Fruit fly (Drosophila melanogaster): ENCODE data around the gene csw.

The csw gene

DNA sequence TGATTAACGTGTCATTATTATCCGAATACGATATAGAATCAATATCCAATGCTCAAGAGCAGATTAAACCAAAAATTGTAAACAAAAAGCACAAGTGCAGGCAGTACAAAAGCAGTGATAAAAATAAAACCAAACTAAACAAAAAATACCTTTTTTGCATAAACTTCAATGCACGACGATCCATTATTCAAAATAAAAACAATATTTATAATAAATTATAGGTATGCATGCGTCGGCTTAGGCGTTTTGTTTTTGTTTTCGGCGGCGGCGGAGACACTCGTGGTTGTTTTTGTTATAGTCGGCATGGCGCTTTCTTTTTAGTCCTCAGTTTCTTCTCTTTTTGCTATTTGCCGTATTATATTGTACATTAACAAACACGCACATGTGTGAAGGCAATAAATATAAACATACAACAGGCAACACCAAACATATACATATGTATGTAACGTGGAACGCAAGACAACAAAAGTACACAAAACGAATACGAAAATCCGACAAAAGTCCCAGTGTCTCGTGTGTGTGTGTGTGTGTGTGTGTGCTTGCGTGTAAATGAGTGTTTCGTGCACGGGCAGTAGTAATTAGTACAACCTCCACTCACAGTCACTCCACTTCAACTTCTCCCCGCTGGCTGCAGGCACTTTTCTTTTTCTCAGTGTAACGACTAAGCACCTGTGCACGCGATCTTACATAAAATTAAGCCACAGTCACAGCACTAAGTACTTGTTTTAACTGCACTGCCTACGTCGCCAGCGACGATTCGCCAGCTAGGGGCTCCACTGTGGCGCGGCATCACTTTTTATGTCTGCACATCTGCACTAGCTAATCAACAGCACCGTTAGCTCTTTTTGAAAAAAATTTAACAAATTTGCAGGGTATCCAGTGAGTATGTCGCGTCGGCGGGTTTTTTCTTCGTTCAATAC, 42.1 kb downstream of the csw start (continued):
- TF ChIP-seq Oli (tag; optimal IDR thresholded peaks at IDR 0.05), result peak; percentile 52
- TF ChIP-seq CG8388 (GFP tag; optimal IDR thresholded peaks at IDR 0.05), result peak; percentile 3
- peak; percentile 69 for TF ChIP-seq D19B (GFP tag; optimal IDR thresholded peaks at IDR 0.05)
- no peak for TF ChIP-seq CG4707 (GFP tag; optimal IDR thresholded peaks at IDR 0.05)
- TF ChIP-seq tio (GFP tag; optimal IDR thresholded peaks at IDR 0.05), result peak; percentile 22
- 0 out of 3 replicates have a peak, but pooled peaks have one; percentile 45 for TF ChIP-seq CG11093 (GFP tag; IDR thresholded peaks at IDR 0.05)
- no peak for TF ChIP-seq CG7987 (GFP tag; optimal IDR thresholded peaks at IDR 0.05)
- no peak for TF ChIP-seq sim (GFP tag; IDR thresholded peaks at IDR 0.05)
- TF ChIP-seq CG16815 (GFP tag; optimal IDR thresholded peaks at IDR 0.05), result peak; percentile 41
- no peak for TF ChIP-seq CG10147 (GFP tag; optimal IDR thresholded peaks at IDR 0.05)
- TF ChIP-seq CG17612 (GFP tag; IDR thresholded peaks at IDR 0.05), result peak; percentile 58; the same call in 1 of the 2 replicates
- no peak for TF ChIP-seq BEAF-32 (GFP tag; optimal IDR thresholded peaks at IDR 0.05)
- no peak for TF ChIP-seq CG31365 (tag; optimal IDR thresholded peaks at IDR 0.05)
- TF ChIP-seq en (GFP tag; optimal IDR thresholded peaks at IDR 0.05), result no peak
- peak; percentile 50 for TF ChIP-seq Aef1 (GFP tag; IDR thresholded peaks at IDR 0.05)
- 0 out of 3 replicates have a peak, but pooled peaks have one; percentile 5 for TF ChIP-seq vnd (GFP tag; IDR thresholded peaks at IDR 0.05; ENCODE audit: partially characterized antibody)
- peak; percentile 23 for TF ChIP-seq fd96Cb (tag; optimal IDR thresholded peaks at IDR 0.05)
- TF ChIP-seq abd-A (tag; optimal IDR thresholded peaks at IDR 0.05), result no peak

DNA sequence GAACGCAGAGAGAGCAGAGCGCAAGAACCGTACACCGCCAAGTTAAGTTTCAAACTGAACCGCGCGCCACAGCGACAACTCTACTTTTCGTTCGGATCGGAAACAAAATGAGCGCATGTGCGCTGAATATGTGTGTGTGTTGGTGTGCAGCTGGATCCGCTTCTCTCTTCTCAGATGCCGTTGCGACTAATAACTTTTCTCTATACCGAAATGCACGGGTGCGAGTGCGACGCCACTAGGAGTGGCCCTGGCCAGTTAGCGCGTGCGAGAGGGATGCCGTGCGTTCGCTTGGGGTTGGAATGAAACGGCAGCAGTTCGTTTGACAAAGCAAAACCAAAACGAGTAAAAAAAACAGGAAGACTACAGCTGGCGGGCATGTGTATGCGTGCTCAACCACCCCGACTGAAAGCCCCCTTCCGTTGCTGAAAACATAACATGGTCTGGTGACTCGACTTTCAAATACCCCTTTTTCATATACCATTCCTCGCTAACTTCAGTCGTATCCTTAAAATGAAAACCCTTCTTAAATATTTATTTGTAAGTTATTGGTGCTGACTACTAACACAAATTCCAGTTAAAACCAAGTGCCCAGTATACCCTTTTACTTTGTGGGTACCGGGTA, 42.9 kb downstream of the csw start:
- TF ChIP-seq gro (GFP tag; optimal IDR thresholded peaks at IDR 0.05) (peak; percentile 100), wek (GFP tag; optimal IDR thresholded peaks at IDR 0.05) (peak; percentile 98), dmrt99B (tag; optimal IDR thresholded peaks at IDR 0.05) (peak; percentile 100), Rx (GFP tag; IDR thresholded peaks at IDR 0.05) (peak; percentile 100), jumu (GFP tag; optimal IDR thresholded peaks at IDR 0.05) (peak; percentile 100), Dbx (GFP tag; IDR thresholded peaks at IDR 0.05) (peak; percentile 100), CG10462 (GFP tag; optimal IDR thresholded peaks at IDR 0.05) (peak; percentile 100), mam (GFP tag; optimal IDR thresholded peaks at IDR 0.05) (peak; percentile 100), Mes4 (GFP tag; optimal IDR thresholded peaks at IDR 0.05) (peak; percentile 100), CG15479 (GFP tag; optimal IDR thresholded peaks at IDR 0.05) (peak; percentile 79), Ravus (GFP tag; IDR thresholded peaks at IDR 0.05) (peak; percentile 100), slp2 (GFP tag; optimal IDR thresholded peaks at IDR 0.05) (peak; percentile 100), Atf3 (GFP tag; optimal IDR thresholded peaks at IDR 0.05) (peak; percentile 100), chinmo (GFP tag; IDR thresholded peaks at IDR 0.05; ENCODE audit: partially characterized antibody) (peak; percentile 97; the same call in 3 of the 4 replicates), CG7372 (GFP tag; IDR thresholded peaks at IDR 0.05) (peak; percentile 100), CG6175 (GFP tag; IDR thresholded peaks at IDR 0.05) (peak; percentile 100), shn (GFP tag; optimal IDR thresholded peaks at IDR 0.05) (peak; percentile 100), CG10565 (GFP tag; optimal IDR thresholded peaks at IDR 0.05) (peak; percentile 100), Fer1 (GFP tag; optimal IDR thresholded peaks at IDR 0.05) (peak; percentile 100), odd (GFP tag; optimal IDR thresholded peaks at IDR 0.05) (peak; percentile 99), nmo (GFP tag; optimal IDR thresholded peaks at IDR 0.05) (peak; percentile 100), dm (GFP tag; optimal IDR thresholded peaks at IDR 0.05) (peak; percentile 100), Hsf (GFP tag; optimal IDR thresholded peaks at IDR 0.05) (peak; percentile 100), dpn (GFP tag; optimal IDR thresholded peaks at IDR 0.05) (peak; percentile 100), slbo (GFP tag; IDR thresholded peaks at IDR 0.05) (peak; percentile 100), CG18011 (GFP tag; optimal IDR thresholded peaks at IDR 0.05) (peak; percentile 92), Kr (GFP tag; optimal IDR thresholded peaks at IDR 0.05) (peak; percentile 99), CG14050 (GFP tag; IDR thresholded peaks at IDR 0.05) (peak; percentile 100), zen (tag; optimal IDR thresholded peaks at IDR 0.05) (peak; percentile 100)

Measured in whole organism, embryonic.